Worm (Caenorhabditis elegans): ENCODE data around the gene F34H10.5.

F34H10.5 gene

ce11 chrX:9603180-9603579, 32.3 kb upstream of the F34H10.5 start:
- no peak for TF ChIP-seq lin-11 (tag; optimal IDR thresholded peaks at IDR 0.05)
- no peak for TF ChIP-seq ref-2 (tag; optimal IDR thresholded peaks at IDR 0.05)
- TF ChIP-seq fkh-6 (tag; optimal IDR thresholded peaks at IDR 0.05), result no peak
- TF ChIP-seq syd-9 (tag; optimal IDR thresholded peaks at IDR 0.05), result no peak
- TF ChIP-seq pat-9 (tag; optimal IDR thresholded peaks at IDR 0.05), result no peak
- TF ChIP-seq ahr-1 (tag; optimal IDR thresholded peaks at IDR 0.05), result no peak
- TF ChIP-seq ceh-34 (tag; optimal IDR thresholded peaks at IDR 0.05), result no peak
- no peak for TF ChIP-seq ceh-9 (tag; optimal IDR thresholded peaks at IDR 0.05)

ce11 chrX:9608127-9608526, 27.3 kb upstream of the F34H10.5 start:
- TF ChIP-seq unc-86 (tag; optimal IDR thresholded peaks at IDR 0.05), result no peak
- TF ChIP-seq unc-55 (GFP tag; optimal IDR thresholded peaks at IDR 0.05), result peak; percentile 37

- peak; percentile 14 for TF ChIP-seq unc-42 (tag; optimal IDR thresholded peaks at IDR 0.05)
- no peak for TF ChIP-seq ceh-48 (tag; optimal IDR thresholded peaks at IDR 0.05)
Measured at ce11 chrX:9610040-9610613, 25.3 kb upstream of the F34H10.5 start, which contains the start of gene C11E4.6. C11E4.6 (plus strand) TSS chrX:9610563.

- TF ChIP-seq ceh-9 (tag; optimal IDR thresholded peaks at IDR 0.05) (no peak), dve-1 (tag; optimal IDR thresholded peaks at IDR 0.05) (no peak), ceh-2 (tag; optimal IDR thresholded peaks at IDR 0.05) (no peak), Y22D7AL.16 (tag; optimal IDR thresholded peaks at IDR 0.05) (no peak), unc-55 (GFP tag; optimal IDR thresholded peaks at IDR 0.05) (no peak), ceh-6 (GFP tag; optimal IDR thresholded peaks at IDR 0.05) (no peak), C38D4.7 (GFP tag; optimal IDR thresholded peaks at IDR 0.05) (no peak), sdc-2 (tag; optimal IDR thresholded peaks at IDR 0.05) (no peak)
Measured at ce11 chrX:9616919-9617318, 18.6 kb upstream of the F34H10.5 start, which contains the start of gene C11E4.7. C11E4.7 (plus strand) TSS chrX:9617219.

ce11 chrX:9620136-9620535, 15.3 kb upstream of the F34H10.5 start, which contains the start of gene C11E4.8:
C11E4.8 (plus strand) TSS chrX:9620436.
- TF ChIP-seq sox-4 (tag; optimal IDR thresholded peaks at IDR 0.05) (no peak), pax-1 (tag; optimal IDR thresholded peaks at IDR 0.05) (no peak)

- no peak for TF ChIP-seq fax-1 (tag; optimal IDR thresholded peaks at IDR 0.05)
- TF ChIP-seq che-1 (tag; optimal IDR thresholded peaks at IDR 0.05), result peak; percentile 49
- TF ChIP-seq pat-9 (tag; optimal IDR thresholded peaks at IDR 0.05), result peak; percentile 27
- TF ChIP-seq unc-55 (GFP tag; optimal IDR thresholded peaks at IDR 0.05), result no peak
- TF ChIP-seq rnt-1 (tag; optimal IDR thresholded peaks at IDR 0.05), result no peak
- no peak for TF ChIP-seq hlh-6 (tag; optimal IDR thresholded peaks at IDR 0.05)
- TF ChIP-seq fkh-10 (GFP tag; optimal IDR thresholded peaks at IDR 0.05), result no peak
- no peak for TF ChIP-seq ceh-14 (tag; optimal IDR thresholded peaks at IDR 0.05)
- TF ChIP-seq ceh-24 (tag; optimal IDR thresholded peaks at IDR 0.05), result no peak
- no peak for TF ChIP-seq pros-1 (tag; optimal IDR thresholded peaks at IDR 0.05)
- TF ChIP-seq unc-3 (GFP tag; conservative IDR thresholded peaks at IDR 0.05), result no peak
- TF ChIP-seq unc-3 (tag; optimal IDR thresholded peaks at IDR 0.05), result no peak
- TF ChIP-seq ttx-3 (tag; optimal IDR thresholded peaks at IDR 0.05), result peak; percentile 31
- no peak for TF ChIP-seq ref-2 (tag; optimal IDR thresholded peaks at IDR 0.05)
- no peak for TF ChIP-seq zip-5 (tag; optimal IDR thresholded peaks at IDR 0.05)
- no peak for TF ChIP-seq ama-1 (optimal IDR thresholded peaks at IDR 0.05)
- peak; percentile 22 for TF ChIP-seq sdc-2 (tag; optimal IDR thresholded peaks at IDR 0.05)
- no peak for TF ChIP-seq tbx-7 (tag; optimal IDR thresholded peaks at IDR 0.05)
- TF ChIP-seq nhr-11 (tag; optimal IDR thresholded peaks at IDR 0.05), result no peak
- no peak for TF ChIP-seq ceh-30 (tag; optimal IDR thresholded peaks at IDR 0.05)
- TF ChIP-seq elt-2 (tag; optimal IDR thresholded peaks at IDR 0.05), result peak; percentile 54
- TF ChIP-seq pax-1 (tag; optimal IDR thresholded peaks at IDR 0.05), result no peak
- TF ChIP-seq lin-11 (tag; optimal IDR thresholded peaks at IDR 0.05), result peak; percentile 13
- TF ChIP-seq fkh-6 (tag; optimal IDR thresholded peaks at IDR 0.05), result no peak
- TF ChIP-seq lim-6 (tag; optimal IDR thresholded peaks at IDR 0.05), result no peak
- no peak for TF ChIP-seq ceh-18 (tag; optimal IDR thresholded peaks at IDR 0.05)
- no peak for TF ChIP-seq nfya-1 (tag; optimal IDR thresholded peaks at IDR 0.05)
- peak; percentile 5 for TF ChIP-seq madf-2 (tag; optimal IDR thresholded peaks at IDR 0.05)
- peak; percentile 38 for TF ChIP-seq C38D4.7 (GFP tag; optimal IDR thresholded peaks at IDR 0.05)
- peak; percentile 18 for TF ChIP-seq nhr-232 (tag; optimal IDR thresholded peaks at IDR 0.05)
- no peak for TF ChIP-seq pag-3 (tag; optimal IDR thresholded peaks at IDR 0.05; ENCODE audit: borderline replicate concordance)
Measured at ce11 chrX:9622609-9623008, 12.9 kb upstream of the F34H10.5 start.

Measured in whole organism, late embryonic.